Worm (Caenorhabditis elegans): Measurements from ENCODE around the gene srg-30.

The srg-30 gene

DNA sequence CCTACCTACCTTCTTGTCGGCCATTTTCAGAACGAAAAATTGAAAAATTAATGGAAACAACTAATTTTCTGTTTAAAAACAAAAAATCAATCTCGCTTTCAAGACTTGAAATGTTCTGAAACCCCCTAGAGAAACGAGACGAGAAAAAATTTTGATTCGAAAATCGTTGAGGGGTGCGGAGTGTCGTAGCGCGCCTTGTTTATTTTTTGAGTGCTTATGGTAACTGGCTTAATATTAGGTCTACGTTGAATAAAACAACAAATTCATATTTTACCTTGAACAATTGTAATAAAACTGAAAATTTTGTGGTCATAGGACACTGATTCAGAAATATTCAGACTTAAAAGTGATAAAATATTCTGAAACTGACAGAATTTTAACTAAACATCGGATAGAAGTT, 7.7 kb downstream of the srg-30 start, which contains the start of gene sna-1:
sna-1 (minus strand) TSS at position 218 of the 400 bp plus-strand sequence.
- TF ChIP-seq hmbx-1 (tag; optimal IDR thresholded peaks at IDR 0.05) (no peak), tra-4 (tag; optimal IDR thresholded peaks at IDR 0.05) (no peak), ceh-13 (GFP tag; optimal IDR thresholded peaks at IDR 0.05) (no peak), ama-1 (optimal IDR thresholded peaks at IDR 0.05) (no peak), B0310.2 (tag; optimal IDR thresholded peaks at IDR 0.05) (no peak), ceh-36 (tag; optimal IDR thresholded peaks at IDR 0.05) (no peak), hmg-4 (GFP tag; optimal IDR thresholded peaks at IDR 0.05) (no peak), aly-1 (tag; optimal IDR thresholded peaks at IDR 0.05) (no peak), flt-1 (GFP tag; IDR thresholded peaks at IDR 0.05) (no peak), tbx-37 (GFP tag; conservative IDR thresholded peaks at IDR 0.05) (no peak), scrt-1 (GFP tag; IDR thresholded peaks at IDR 0.05) (no peak), ets-7 (tag; optimal IDR thresholded peaks at IDR 0.05) (no peak), pes-1 (GFP tag; IDR thresholded peaks at IDR 0.05) (no peak)

ce11 chrV:6709050-6709683, 9.0 kb downstream of the srg-30 start, which contains the start of gene dlst-1:
Gene dlst-1, minus strand, starts transcription at chrV:6709101.
- TF ChIP-seq tbx-37 (GFP tag; conservative IDR thresholded peaks at IDR 0.05): no peak
- peak; percentile 51; the same call in 1 of the 2 replicates for TF ChIP-seq sea-1 (GFP tag; conservative IDR thresholded peaks at IDR 0.05)
- peak; percentile 71 for TF ChIP-seq tbx-11 (GFP tag; IDR thresholded peaks at IDR 0.05)
- peak; percentile 46; the same call in 1 of the 2 replicates for TF ChIP-seq flt-1 (GFP tag; IDR thresholded peaks at IDR 0.05)
- TF ChIP-seq pes-1 (GFP tag; IDR thresholded peaks at IDR 0.05): peak; percentile 70; the same call in 1 of the 2 replicates
- TF ChIP-seq ama-1 (optimal IDR thresholded peaks at IDR 0.05): no peak
- peak; percentile 52 for TF ChIP-seq aly-1 (tag; optimal IDR thresholded peaks at IDR 0.05)
- TF ChIP-seq B0310.2 (tag; optimal IDR thresholded peaks at IDR 0.05): peak; percentile 23
- peak; percentile 5 for TF ChIP-seq hmbx-1 (tag; optimal IDR thresholded peaks at IDR 0.05)
- peak; percentile 19 for TF ChIP-seq hnd-1 (tag; optimal IDR thresholded peaks at IDR 0.05)
- TF ChIP-seq ceh-36 (tag; optimal IDR thresholded peaks at IDR 0.05): peak; percentile 49
- TF ChIP-seq ceh-13 (GFP tag; optimal IDR thresholded peaks at IDR 0.05): peak; percentile 21
- TF ChIP-seq scrt-1 (GFP tag; IDR thresholded peaks at IDR 0.05): 0 out of 2 replicates have a peak, but pooled peaks have one; percentile 50
- no peak for TF ChIP-seq tra-4 (tag; optimal IDR thresholded peaks at IDR 0.05)
- peak; percentile 66 for TF ChIP-seq hmg-4 (GFP tag; optimal IDR thresholded peaks at IDR 0.05)
- TF ChIP-seq F13C5.2 (tag; optimal IDR thresholded peaks at IDR 0.05): peak; percentile 87

ce11 chrV:6706771-6707170, 11.4 kb downstream of the srg-30 start, which contains the start of gene W02F12.4:
Gene W02F12.4, minus strand, starts transcription at chrV:6706934.
- TF ChIP-seq ets-7 (tag; optimal IDR thresholded peaks at IDR 0.05) (no peak), hmbx-1 (tag; optimal IDR thresholded peaks at IDR 0.05) (no peak), sea-1 (GFP tag; conservative IDR thresholded peaks at IDR 0.05) (no peak), flt-1 (GFP tag; IDR thresholded peaks at IDR 0.05) (no peak), aly-1 (tag; optimal IDR thresholded peaks at IDR 0.05) (no peak), tbx-11 (GFP tag; IDR thresholded peaks at IDR 0.05) (no peak), pes-1 (GFP tag; IDR thresholded peaks at IDR 0.05) (no peak), hmg-4 (GFP tag; optimal IDR thresholded peaks at IDR 0.05) (no peak), F13C5.2 (tag; optimal IDR thresholded peaks at IDR 0.05) (no peak), ama-1 (optimal IDR thresholded peaks at IDR 0.05) (no peak), ceh-36 (tag; optimal IDR thresholded peaks at IDR 0.05) (no peak), scrt-1 (GFP tag; IDR thresholded peaks at IDR 0.05) (no peak), ceh-13 (GFP tag; optimal IDR thresholded peaks at IDR 0.05) (no peak), B0310.2 (tag; optimal IDR thresholded peaks at IDR 0.05) (no peak), tra-4 (tag; optimal IDR thresholded peaks at IDR 0.05) (no peak), tbx-37 (GFP tag; conservative IDR thresholded peaks at IDR 0.05) (no peak), hnd-1 (tag; optimal IDR thresholded peaks at IDR 0.05) (no peak)

ce11 chrV:6705367-6705766, 12.8 kb downstream of the srg-30 start:
- no peak for TF ChIP-seq scrt-1 (GFP tag; IDR thresholded peaks at IDR 0.05)
- TF ChIP-seq hmbx-1 (tag; optimal IDR thresholded peaks at IDR 0.05): no peak
- TF ChIP-seq flt-1 (GFP tag; IDR thresholded peaks at IDR 0.05): no peak
- no peak for TF ChIP-seq ets-7 (tag; optimal IDR thresholded peaks at IDR 0.05)
- no peak for TF ChIP-seq tbx-11 (GFP tag; IDR thresholded peaks at IDR 0.05)
- no peak for TF ChIP-seq F13C5.2 (tag; optimal IDR thresholded peaks at IDR 0.05)
- TF ChIP-seq ama-1 (optimal IDR thresholded peaks at IDR 0.05): no peak
- TF ChIP-seq B0310.2 (tag; optimal IDR thresholded peaks at IDR 0.05): no peak
- no peak for TF ChIP-seq ceh-36 (tag; optimal IDR thresholded peaks at IDR 0.05)
- no peak for TF ChIP-seq ceh-13 (GFP tag; optimal IDR thresholded peaks at IDR 0.05)
- no peak for TF ChIP-seq hmg-4 (GFP tag; optimal IDR thresholded peaks at IDR 0.05)
- no peak for TF ChIP-seq hnd-1 (tag; optimal IDR thresholded peaks at IDR 0.05)
- no peak for TF ChIP-seq tbx-37 (GFP tag; conservative IDR thresholded peaks at IDR 0.05)
- TF ChIP-seq tra-4 (tag; optimal IDR thresholded peaks at IDR 0.05): no peak
- TF ChIP-seq pes-1 (GFP tag; IDR thresholded peaks at IDR 0.05): no peak

ce11 chrV:6704482-6704881, 13.7 kb downstream of the srg-30 start:
- TF ChIP-seq sea-1 (GFP tag; conservative IDR thresholded peaks at IDR 0.05): no peak
- TF ChIP-seq tra-4 (tag; optimal IDR thresholded peaks at IDR 0.05): no peak
- TF ChIP-seq scrt-1 (GFP tag; IDR thresholded peaks at IDR 0.05): no peak
- no peak for TF ChIP-seq ceh-13 (GFP tag; optimal IDR thresholded peaks at IDR 0.05)
- TF ChIP-seq hmg-4 (GFP tag; optimal IDR thresholded peaks at IDR 0.05): no peak
- TF ChIP-seq tbx-37 (GFP tag; conservative IDR thresholded peaks at IDR 0.05): no peak
- no peak for TF ChIP-seq pes-1 (GFP tag; IDR thresholded peaks at IDR 0.05)
- no peak for TF ChIP-seq flt-1 (GFP tag; IDR thresholded peaks at IDR 0.05)
- no peak for TF ChIP-seq B0310.2 (tag; optimal IDR thresholded peaks at IDR 0.05)
- no peak for TF ChIP-seq tbx-11 (GFP tag; IDR thresholded peaks at IDR 0.05)
- no peak for TF ChIP-seq aly-1 (tag; optimal IDR thresholded peaks at IDR 0.05)
- TF ChIP-seq hnd-1 (tag; optimal IDR thresholded peaks at IDR 0.05): no peak
- TF ChIP-seq ama-1 (optimal IDR thresholded peaks at IDR 0.05): no peak

DNA sequence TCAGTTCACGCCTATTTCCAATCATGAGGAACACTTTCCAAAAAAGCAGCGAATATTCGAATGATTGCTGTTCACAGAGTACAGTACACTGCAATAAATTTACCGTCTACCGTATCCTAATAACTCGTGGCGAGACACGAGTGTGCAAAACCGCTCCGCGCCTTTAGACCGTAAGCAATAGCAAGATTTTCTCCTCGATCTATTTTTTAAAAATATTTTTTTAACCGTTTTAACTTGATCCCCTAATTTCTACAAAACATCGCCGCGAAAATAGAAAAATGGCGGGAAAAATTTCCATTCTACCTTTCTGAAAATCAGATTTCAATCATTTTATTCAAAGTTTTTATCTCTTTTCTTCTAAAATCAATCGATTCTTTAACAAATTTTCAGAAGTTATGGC, 15.4 kb downstream of the srg-30 start, which contains the start of gene era-1:
era-1 (plus strand) TSS at position 366 of the 400 bp plus-strand sequence.
- TF ChIP-seq F13C5.2 (tag; optimal IDR thresholded peaks at IDR 0.05) (no peak), scrt-1 (GFP tag; IDR thresholded peaks at IDR 0.05) (no peak), tra-4 (tag; optimal IDR thresholded peaks at IDR 0.05) (no peak), ets-7 (tag; optimal IDR thresholded peaks at IDR 0.05) (no peak), hmbx-1 (tag; optimal IDR thresholded peaks at IDR 0.05) (no peak), sea-1 (GFP tag; conservative IDR thresholded peaks at IDR 0.05) (no peak), ceh-13 (GFP tag; optimal IDR thresholded peaks at IDR 0.05) (no peak), flt-1 (GFP tag; IDR thresholded peaks at IDR 0.05) (no peak), ceh-36 (tag; optimal IDR thresholded peaks at IDR 0.05) (no peak), hnd-1 (tag; optimal IDR thresholded peaks at IDR 0.05) (no peak), tbx-37 (GFP tag; conservative IDR thresholded peaks at IDR 0.05) (no peak), ama-1 (optimal IDR thresholded peaks at IDR 0.05) (no peak), B0310.2 (tag; optimal IDR thresholded peaks at IDR 0.05) (no peak), pes-1 (GFP tag; IDR thresholded peaks at IDR 0.05) (no peak), aly-1 (tag; optimal IDR thresholded peaks at IDR 0.05) (no peak)

Measured in whole organism, early embryonic.